Worm (Caenorhabditis elegans): ENCODE results near the gene K11H12.3.

The K11H12.3 gene

ce11 chrIV:682726-683340, 9.6 kb upstream of the K11H12.3 start (continued):
- TF ChIP-seq ceh-28 (tag; optimal IDR thresholded peaks at IDR 0.05): no peak
- TF ChIP-seq dpl-1 (GFP tag; optimal IDR thresholded peaks at IDR 0.05): peak; percentile 18
- peak; percentile 80 for TF ChIP-seq arid-1 (GFP tag; conservative IDR thresholded peaks at IDR 0.05)
- no peak for TF ChIP-seq lin-15B (tag; optimal IDR thresholded peaks at IDR 0.05)
- 0 out of 2 replicates have a peak, but pooled peaks have one; percentile 75 for TF ChIP-seq Y75B8A.6 (GFP tag; IDR thresholded peaks at IDR 0.05)
- TF ChIP-seq attf-4 (tag; optimal IDR thresholded peaks at IDR 0.05): no peak
- TF ChIP-seq F44E2.7 (GFP tag; IDR thresholded peaks at IDR 0.05): 0 out of 2 replicates have a peak, but pooled peaks have one; percentile 69
- peak; percentile 81 for TF ChIP-seq ctbp-1 (GFP tag; IDR thresholded peaks at IDR 0.05)
- peak; percentile 65 for TF ChIP-seq spr-3 (GFP tag; optimal IDR thresholded peaks at IDR 0.05)
- peak; percentile 91 for TF ChIP-seq dmd-8 (GFP tag; IDR thresholded peaks at IDR 0.05)
- TF ChIP-seq nhr-76 (tag; optimal IDR thresholded peaks at IDR 0.05): no peak
- peak; percentile 30; the same call in 1 of the 2 replicates for TF ChIP-seq lin-1 (GFP tag; IDR thresholded peaks at IDR 0.05)
- TF ChIP-seq T26A8.4 (GFP tag; IDR thresholded peaks at IDR 0.05): no peak; the same call in 1 of the 2 replicates
- TF ChIP-seq daf-16 (GFP tag; optimal IDR thresholded peaks at IDR 0.05): peak in 1 of 2 experiments; percentile 78
- TF ChIP-seq daf-16 (tag; optimal IDR thresholded peaks at IDR 0.05): peak; percentile 62
- TF ChIP-seq Y48G9A.11 (GFP tag; IDR thresholded peaks at IDR 0.05): peak; percentile 84
- TF ChIP-seq nhr-10 (tag; optimal IDR thresholded peaks at IDR 0.05): no peak
- TF ChIP-seq snpc-1.2 (GFP tag; IDR thresholded peaks at IDR 0.05): peak; percentile 85
- no peak for TF ChIP-seq pha-4 (GFP tag; IDR thresholded peaks at IDR 0.05)
- no peak for TF ChIP-seq pha-4 (tag; optimal IDR thresholded peaks at IDR 0.05)
- peak; percentile 82; the same call in 1 of the 2 replicates for TF ChIP-seq D1046.2 (GFP tag; IDR thresholded peaks at IDR 0.05)
- peak; percentile 81 for TF ChIP-seq vab-7 (GFP tag; IDR thresholded peaks at IDR 0.05)
- TF ChIP-seq ama-1 (optimal IDR thresholded peaks at IDR 0.05): no peak
- TF ChIP-seq spr-1 (tag; optimal IDR thresholded peaks at IDR 0.05): no peak
- TF ChIP-seq nhr-28 (tag; optimal IDR thresholded peaks at IDR 0.05): peak; percentile 38
- TF ChIP-seq F10B5.3 (tag; optimal IDR thresholded peaks at IDR 0.05): peak; percentile 33
- peak in 1 of 2 experiments; percentile 87 for TF ChIP-seq unc-62 (GFP tag; optimal IDR thresholded peaks at IDR 0.05 in 1 of 2)
- TF ChIP-seq unc-62 (tag; optimal IDR thresholded peaks at IDR 0.05): no peak
- TF ChIP-seq lsy-2 (tag; optimal IDR thresholded peaks at IDR 0.05): no peak
- TF ChIP-seq lin-29 (GFP tag; IDR thresholded peaks at IDR 0.05): 0 out of 2 replicates have a peak, but pooled peaks have one; percentile 35
- peak; percentile 82 for TF ChIP-seq nhr-111 (GFP tag; optimal IDR thresholded peaks at IDR 0.05)
- TF ChIP-seq hif-1 (tag; optimal IDR thresholded peaks at IDR 0.05): peak in 1 of 2 experiments; percentile 62
- peak; percentile 58 for TF ChIP-seq php-3 (GFP tag; IDR thresholded peaks at IDR 0.05)
- TF ChIP-seq set-16 (GFP tag; IDR thresholded peaks at IDR 0.05): peak; percentile 50; the same call in 1 of the 2 replicates
- TF ChIP-seq jun-1 (tag; optimal IDR thresholded peaks at IDR 0.05): no peak
- peak; percentile 84 for TF ChIP-seq hlh-11 (tag; optimal IDR thresholded peaks at IDR 0.05)
- TF ChIP-seq mes-2 (tag; optimal IDR thresholded peaks at IDR 0.05; ENCODE audit: poor library complexity, severe bottlenecking): peak; percentile 78
- peak; percentile 52; the same call in 1 of the 2 replicates for TF ChIP-seq mdt-29 (GFP tag; IDR thresholded peaks at IDR 0.05)
- TF ChIP-seq duxl-1 (tag; optimal IDR thresholded peaks at IDR 0.05; ENCODE audit: poor library complexity): peak; percentile 16
- no peak for TF ChIP-seq unc-39 (tag; optimal IDR thresholded peaks at IDR 0.05)
- peak; percentile 62; the same call in 1 of the 2 replicates for TF ChIP-seq ceh-44 (GFP tag; IDR thresholded peaks at IDR 0.05)
- TF ChIP-seq hmg-1.1 (GFP tag; IDR thresholded peaks at IDR 0.05): peak; percentile 90
- peak; percentile 80; the same call in 1 of the 2 replicates for TF ChIP-seq nhr-41 (GFP tag; IDR thresholded peaks at IDR 0.05)
- TF ChIP-seq Y105C5A.15 (GFP tag; IDR thresholded peaks at IDR 0.05): peak; percentile 75
- peak; percentile 81 for TF ChIP-seq madf-9 (GFP tag; conservative IDR thresholded peaks at IDR 0.05)
- TF ChIP-seq nhr-42 (GFP tag; IDR thresholded peaks at IDR 0.05): peak; percentile 73; the same call in 1 of the 2 replicates
- TF ChIP-seq tra-1 (GFP tag; IDR thresholded peaks at IDR 0.05): peak; percentile 76
- no peak for TF ChIP-seq nhr-102 (tag; optimal IDR thresholded peaks at IDR 0.05)
- TF ChIP-seq ceh-20 (GFP tag; IDR thresholded peaks at IDR 0.05): peak; percentile 52; the same call in 1 of the 2 replicates
- peak; percentile 71 for TF ChIP-seq dmd-6 (GFP tag; IDR thresholded peaks at IDR 0.05)

All from whole organism, L4 larva.